Worm (Caenorhabditis elegans): ENCODE results near the gene F53A2.3.

Gene F53A2.3

DNA sequence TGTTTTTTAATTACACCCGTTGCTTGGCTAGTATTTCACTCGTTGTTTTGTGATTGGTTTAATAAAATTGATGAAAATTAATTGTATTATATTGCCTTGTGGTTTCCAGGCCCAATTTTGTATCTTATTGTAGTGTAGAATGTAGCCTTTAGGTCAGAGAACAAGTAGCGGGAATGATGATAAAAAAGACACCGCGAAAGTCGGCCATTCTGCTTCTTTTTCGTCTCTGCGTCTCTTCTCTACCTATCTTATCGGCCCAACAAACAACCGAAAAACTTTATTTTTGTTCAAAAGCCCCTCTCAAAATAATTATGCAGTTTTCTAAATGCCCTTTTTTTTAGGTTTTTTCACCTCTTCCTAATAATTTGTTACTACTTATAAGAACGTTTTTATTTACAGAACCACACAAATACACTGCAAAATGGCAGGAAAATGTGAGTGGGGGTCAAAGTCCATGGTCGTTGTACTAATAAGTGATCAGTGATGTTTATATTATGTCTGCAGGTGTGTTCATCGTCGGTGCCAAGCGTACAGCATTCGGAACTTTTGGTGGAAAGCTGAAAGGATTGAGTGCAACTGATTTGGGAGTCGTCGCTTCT, 5.1 kb upstream of the F53A2.3 start, which contains the start of gene acaa-2 (continued):
- TF ChIP-seq ceh-40 (GFP tag; IDR thresholded peaks at IDR 0.05) = 0 out of 2 replicates have a peak, but pooled peaks have one; percentile 7
- no peak for TF ChIP-seq snpc-4 (GFP tag; optimal IDR thresholded peaks at IDR 0.05)
- TF ChIP-seq snpc-4 (tag; optimal IDR thresholded peaks at IDR 0.05) = peak in 2 of 4 experiments; percentile 13 to 18
- TF ChIP-seq nhr-80 (tag; optimal IDR thresholded peaks at IDR 0.05) = peak; percentile 37
- no peak for TF ChIP-seq let-526 (GFP tag; IDR thresholded peaks at IDR 0.05)
- no peak for TF ChIP-seq cebp-1 (GFP tag; IDR thresholded peaks at IDR 0.05)
- peak; percentile 15 for TF ChIP-seq cebp-1 (tag; optimal IDR thresholded peaks at IDR 0.05)
- peak; percentile 24 for TF ChIP-seq lsl-1 (GFP tag; optimal IDR thresholded peaks at IDR 0.05)
- TF ChIP-seq lin-26 (GFP tag; IDR thresholded peaks at IDR 0.05) = no peak

ce11 chrIII:13343562-13344139, 4.1 kb upstream of the F53A2.3 start:
- TF ChIP-seq B0336.3 (GFP tag; IDR thresholded peaks at IDR 0.05) (peak; percentile 60), ccch-3 (GFP tag; optimal IDR thresholded peaks at IDR 0.05) (no peak), hrde-1 (tag; optimal IDR thresholded peaks at IDR 0.05; ENCODE audit: borderline replicate concordance) (peak; percentile 26), ekl-4 (GFP tag; IDR thresholded peaks at IDR 0.05) (peak; percentile 66; the same call in 1 of the 2 replicates), egl-44 (GFP tag; IDR thresholded peaks at IDR 0.05) (0 out of 2 replicates have a peak, but pooled peaks have one; percentile 34), ztf-3 (GFP tag; optimal IDR thresholded peaks at IDR 0.05) (no peak), ztf-18 (tag; optimal IDR thresholded peaks at IDR 0.05) (peak; percentile 56), madf-8 (GFP tag; conservative IDR thresholded peaks at IDR 0.05) (no peak), cebp-1 (GFP tag; IDR thresholded peaks at IDR 0.05) (no peak), cebp-1 (tag; optimal IDR thresholded peaks at IDR 0.05) (peak; percentile 1), B0261.1 (tag; optimal IDR thresholded peaks at IDR 0.05) (no peak), lin-26 (GFP tag; IDR thresholded peaks at IDR 0.05) (peak; percentile 56; the same call in 1 of the 2 replicates), F52B5.7 (tag; optimal IDR thresholded peaks at IDR 0.05) (no peak), pbrm-1 (GFP tag; IDR thresholded peaks at IDR 0.05) (0 out of 2 replicates have a peak, but pooled peaks have one; percentile 21), hsf-1 (GFP tag; IDR thresholded peaks at IDR 0.05) (0 out of 2 replicates have a peak, but pooled peaks have one; percentile 9), hmg-1.2 (GFP tag; IDR thresholded peaks at IDR 0.05) (no peak), lir-1 (GFP tag; conservative IDR thresholded peaks at IDR 0.05) (no peak), K11D2.4 (GFP tag; IDR thresholded peaks at IDR 0.05) (no peak), nhr-90 (tag; optimal IDR thresholded peaks at IDR 0.05) (no peak), sea-2 (GFP tag; IDR thresholded peaks at IDR 0.05) (no peak), nfya-1 (tag; optimal IDR thresholded peaks at IDR 0.05; ENCODE audit: borderline replicate concordance, insufficient read depth) (no peak), Y95B8A.8 (GFP tag; IDR thresholded peaks at IDR 0.05) (no peak), dpl-1 (GFP tag; optimal IDR thresholded peaks at IDR 0.05) (no peak), Y67H2A.10 (GFP tag; conservative IDR thresholded peaks at IDR 0.05) (no peak), gei-17 (GFP tag; optimal IDR thresholded peaks at IDR 0.05) (no peak), athp-1 (tag; optimal IDR thresholded peaks at IDR 0.05) (peak; percentile 34), ceh-58 (GFP tag; IDR thresholded peaks at IDR 0.05) (no peak), T26A5.8 (tag; optimal IDR thresholded peaks at IDR 0.05) (peak; percentile 35), somi-1 (GFP tag; optimal IDR thresholded peaks at IDR 0.05) (no peak), tbx-9 (tag; optimal IDR thresholded peaks at IDR 0.05; ENCODE audit: borderline replicate concordance) (no peak), mel-28 (tag; optimal IDR thresholded peaks at IDR 0.05; ENCODE audit: borderline replicate concordance) (no peak), unc-130 (GFP tag; optimal IDR thresholded peaks at IDR 0.05) (no peak), lag-1 (GFP tag; IDR thresholded peaks at IDR 0.05) (no peak), atf-7 (tag; optimal IDR thresholded peaks at IDR 0.05) (no peak), lin-35 (GFP tag; optimal IDR thresholded peaks at IDR 0.05) (no peak), dpff-1 (tag; optimal IDR thresholded peaks at IDR 0.05) (no peak), mcd-1 (GFP tag; IDR thresholded peaks at IDR 0.05) (no peak), attf-5 (GFP tag; optimal IDR thresholded peaks at IDR 0.05) (no peak), ztf-25 (GFP tag; IDR thresholded peaks at IDR 0.05) (no peak)

Data from whole organism, young adult.